Worm (Caenorhabditis elegans) whole organism, L4 larva: Measurements from ENCODE around the gene C01B10.7.

Experiments
- D1046.2 ChIP-seq: fragments of 200-800 bp; sonication (Bioruptor generic); IDR thresholded peaks from 2 replicates; pipeline ENCODE4 v1.3.6; 2022; ENCODE audit warnings: missing genetic modification characterization, missing compliant biosample characterization
- F10B5.3 ChIP-seq: sonication (generic microtip); optimal IDR thresholded peaks from 2 replicates; lab custom pipeline; 2016; ENCODE audit warnings: mild to moderate bottlenecking, missing genetic modification characterization, missing compliant biosample characterization
- ama-1 ChIP-seq: fragments of 150-350 bp; optimal IDR thresholded peaks from 2 replicates; lab custom pipeline; 2014; ENCODE audit warnings: inconsistent platforms, mixed read lengths
- ces-1 ChIP-seq: fragments of 150-350 bp; sonication (generic microtip); optimal IDR thresholded peaks from 4 replicates; lab custom pipeline; 2014; ENCODE audit warnings: missing biosample characterization, missing genetic modification reagents, missing genetic modification characterization
- jun-1 ChIP-seq: fragments of 150-350 bp; optimal IDR thresholded peaks from 2 replicates; lab custom pipeline; 2014; ENCODE audit warnings: missing biosample characterization, missing genetic modification reagents, missing genetic modification characterization
- lsy-2 ChIP-seq, 2 experiments: fragments of 150-350 bp in 1 of 2; sonication (generic microtip) in 1 of 2; optimal IDR thresholded peaks; 2 replicates each; lab custom pipeline; 2014 to 2017; ENCODE audit warnings: missing biosample characterization in 2 of 2, missing genetic modification characterization in 2 of 2
- mdl-1 ChIP-seq, 2 experiments: fragments of 150-350 bp in 1 of 2; sonication (generic microtip) in 1 of 2; optimal IDR thresholded peaks; 2 replicates each; lab custom pipeline; 2014 to 2017; ENCODE audit warnings: missing biosample characterization in 2 of 2, missing genetic modification characterization in 2 of 2
- nhr-102 ChIP-seq: sonication (generic microtip); optimal IDR thresholded peaks from 2 replicates; lab custom pipeline; 2016; ENCODE audit warnings: mild to moderate bottlenecking, missing genetic modification characterization, moderate library complexity, missing compliant biosample characterization
- nhr-237 ChIP-seq: sonication (generic microtip); optimal IDR thresholded peaks from 2 replicates; lab custom pipeline; 2017; ENCODE audit warnings: missing biosample characterization, missing genetic modification characterization
- nhr-28 ChIP-seq: fragments of 150-350 bp; optimal IDR thresholded peaks from 2 replicates; lab custom pipeline; 2014; ENCODE audit warnings: missing biosample characterization, missing genetic modification characterization
- nhr-41 ChIP-seq: fragments of 200-800 bp; sonication (Bioruptor generic); IDR thresholded peaks from 2 replicates; pipeline ENCODE4 v1.3.6; 2022; ENCODE audit warnings: missing genetic modification reagents, missing genetic modification characterization, missing compliant biosample characterization
- nhr-76 ChIP-seq: fragments of 150-350 bp; optimal IDR thresholded peaks from 2 replicates; lab custom pipeline; 2014; ENCODE audit warnings: missing biosample characterization, missing genetic modification characterization
- snpc-4 ChIP-seq: fragments of 150-350 bp; optimal IDR thresholded peaks from 2 replicates; lab custom pipeline; 2014; ENCODE audit warnings: missing biosample characterization, missing genetic modification characterization
- zip-11 ChIP-seq: fragments of 200-800 bp; sonication (Bioruptor generic); IDR thresholded peaks from 2 replicates; pipeline ENCODE4 v1.3.6; 2022; ENCODE audit warnings: missing genetic modification characterization, missing compliant biosample characterization

DNA sequence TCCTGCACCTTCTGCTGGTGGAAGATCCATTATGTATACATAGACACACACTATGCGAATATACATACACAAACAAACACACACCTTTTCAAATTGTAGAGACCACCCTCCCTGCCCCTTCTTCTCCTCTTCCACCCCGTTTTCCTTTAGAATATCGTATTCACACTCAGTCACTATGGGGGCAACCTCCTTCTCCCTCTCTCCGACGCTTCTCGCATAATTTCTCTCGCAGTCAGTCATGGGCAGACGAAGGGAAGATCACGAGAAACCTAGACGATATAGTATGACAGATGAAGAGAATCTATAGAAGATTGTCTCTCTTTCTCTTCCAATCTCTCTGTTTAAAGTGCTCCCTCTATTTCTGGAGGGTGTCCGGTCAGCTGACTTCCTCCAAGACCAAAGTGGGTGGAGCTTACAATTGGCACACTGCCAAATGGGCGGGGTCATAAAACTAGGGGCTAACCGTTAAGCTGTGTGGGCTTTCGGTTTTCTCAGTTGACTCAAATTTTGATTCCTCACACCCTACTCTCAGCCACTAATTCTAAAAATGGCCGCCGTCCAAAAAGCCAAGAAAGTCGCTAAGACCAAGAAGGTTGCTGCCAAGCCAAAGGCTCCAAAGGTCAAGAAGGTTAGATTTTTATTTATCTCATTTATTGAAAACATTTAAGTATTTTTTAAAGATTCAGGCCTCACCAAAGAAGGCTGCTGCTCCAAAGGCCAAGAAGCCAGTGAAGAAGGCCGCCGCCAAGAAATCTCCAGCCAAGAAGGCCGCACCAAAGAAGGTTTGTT is 7.7 kb downstream of the C01B10.7 start, which contains the start of gene hil-7:
- TF ChIP-seq mdl-1 (tag; optimal IDR thresholded peaks at IDR 0.05; lab: Kevin White, UChicago) (no peak), F10B5.3 (tag; lab: Kevin White, UChicago) (no peak), snpc-4 (no peak), nhr-76 (tag; lab: Kevin White, UChicago) (no peak), nhr-41 (GFP tag; lab: Robert Waterston, UW) (no peak), ces-1 (GFP tag; lab: Kevin White, UChicago) (no peak), lsy-2 (tag; optimal IDR thresholded peaks at IDR 0.05; lab: Kevin White, UChicago) (peak in 1 of 2 experiments; percentile 35), ama-1 (lab: Kevin White, UChicago) (no peak), nhr-28 (tag; lab: Kevin White, UChicago) (peak; percentile 3), D1046.2 (GFP tag; lab: Robert Waterston, UW) (no peak), jun-1 (tag; lab: Kevin White, UChicago) (no peak), nhr-237 (tag; lab: Kevin White, UChicago) (no peak), zip-11 (no peak), nhr-102 (tag; lab: Kevin White, UChicago) (no peak)
